Worm (Caenorhabditis elegans): Measurements from ENCODE around the gene str-225.
A peak's percentile ranks its signal among the peaks of the same experiment; 100 is the strongest.

DNA sequence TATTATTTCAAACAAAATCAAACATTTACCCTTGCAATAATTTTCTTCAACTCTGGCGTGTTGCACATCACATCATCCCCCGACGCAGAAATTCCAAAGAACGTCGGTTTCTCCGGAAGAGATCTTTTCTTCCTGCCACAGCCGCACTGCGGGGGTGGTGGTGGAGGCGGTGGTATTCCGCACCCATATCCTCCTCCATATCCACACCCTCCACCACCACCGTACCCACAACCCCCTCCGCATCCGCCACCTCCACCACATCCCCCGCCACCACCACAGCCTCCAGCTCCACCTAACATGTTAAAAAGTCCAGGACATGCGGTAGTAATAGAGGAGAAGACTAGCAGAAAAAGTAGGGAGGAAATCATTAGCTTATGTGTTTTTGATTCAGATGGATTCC lies 47.2 kb downstream of the str-225 start, which contains the start of gene grl-29:
- TF ChIP-seq flt-1 (GFP tag; IDR thresholded peaks at IDR 0.05) (no peak), klf-2 (GFP tag; conservative IDR thresholded peaks at IDR 0.05) (no peak), cog-1 (tag; optimal IDR thresholded peaks at IDR 0.05) (no peak), med-1 (GFP tag; optimal IDR thresholded peaks at IDR 0.05; ENCODE audit: insufficient read depth) (no peak), T22C8.4 (GFP tag; IDR thresholded peaks at IDR 0.05) (no peak), tab-1 (GFP tag; IDR thresholded peaks at IDR 0.05) (no peak), ztf-23 (GFP tag; IDR thresholded peaks at IDR 0.05) (0 out of 2 replicates have a peak, but pooled peaks have one; percentile 19), ztf-29 (GFP tag; IDR thresholded peaks at IDR 0.05) (no peak)
